Fruit fly (Drosophila melanogaster) whole organism, wandering third instar larva: ENCODE results near the gene Cad96Ca.

Experiments used
- Abd-B ChIP-seq: fragments of >200 bp; optimal IDR thresholded peaks from 2 replicates; lab custom pipeline; 2017; ENCODE audit warnings: missing biosample characterization, missing genetic modification characterization
- CG32264 ChIP-seq: fragments of 200-800 bp; sonication (Bioruptor generic); optimal IDR thresholded peaks from 2 replicates; lab custom pipeline; 2016; ENCODE audit warnings: missing biosample characterization, missing genetic modification characterization
- CG9705 ChIP-seq: fragments of 200-800 bp; sonication (Bioruptor generic); optimal IDR thresholded peaks from 2 replicates; lab custom pipeline; 2018; ENCODE audit warnings: missing biosample characterization, mild to moderate bottlenecking, missing genetic modification characterization
- CrebA ChIP-seq: fragments of 200-800 bp; sonication (Bioruptor generic); optimal IDR thresholded peaks from 2 replicates; lab custom pipeline; 2016; ENCODE audit warnings: missing biosample characterization, mild to moderate bottlenecking, missing genetic modification characterization, borderline replicate concordance
- Dfd ChIP-seq: fragments of >200 bp; optimal IDR thresholded peaks from 2 replicates; lab custom pipeline; 2017; ENCODE audit warnings: missing biosample characterization, missing genetic modification characterization
- Dif ChIP-seq: fragments of 200-275, 200-300 bp; sonication (Bioruptor generic); optimal IDR thresholded peaks from 2 replicates; lab custom pipeline; 2018; ENCODE audit warnings: missing biosample characterization, missing genetic modification characterization; ENCODE audit not compliant: partially characterized antibody
- GATAd ChIP-seq: sonication (Bioruptor generic); optimal IDR thresholded peaks from 2 replicates; lab custom pipeline; 2016; ENCODE audit warnings: missing biosample characterization, missing genetic modification characterization
- HLH106 ChIP-seq: fragments of 200-800 bp; optimal IDR thresholded peaks from 3 replicates; lab custom pipeline; 2019; ENCODE audit warnings: missing biosample characterization, mild to moderate bottlenecking, missing genetic modification characterization, moderate library complexity
- Hr78 ChIP-seq: fragments of >200 bp; optimal IDR thresholded peaks from 2 replicates; lab custom pipeline; 2017; ENCODE audit warnings: missing biosample characterization, missing genetic modification characterization
- Hr83 ChIP-seq: fragments of 200-300 bp; sonication (Bioruptor generic); optimal IDR thresholded peaks from 2 replicates; lab custom pipeline; 2016; ENCODE audit warnings: missing biosample characterization, mild to moderate bottlenecking, missing genetic modification characterization, moderate library complexity; ENCODE audit not compliant: poor library complexity, severe bottlenecking
- Mio ChIP-seq: sonication (Bioruptor generic); optimal IDR thresholded peaks from 2 replicates; lab custom pipeline; 2016; ENCODE audit warnings: missing biosample characterization, missing genetic modification characterization
- Myc ChIP-seq: fragments of >200 bp; optimal IDR thresholded peaks from 2 replicates; lab custom pipeline; 2017
- N ChIP-seq: fragments of >200 bp; optimal IDR thresholded peaks from 2 replicates; lab custom pipeline; 2018; ENCODE audit warnings: missing biosample characterization, missing external identifiers, missing genetic modification characterization
- OdsH ChIP-seq: fragments of 200-800 bp; sonication (Bioruptor generic); optimal IDR thresholded peaks from 2 replicates; lab custom pipeline; 2016; ENCODE audit warnings: missing biosample characterization, mild to moderate bottlenecking, missing genetic modification characterization
- Rel ChIP-seq, 2 experiments: fragments of 200-800 bp; sonication (Bioruptor generic) in 1 of 2; optimal IDR thresholded peaks; 2 replicates in 1 of 2; 3 replicates in 1 of 2; lab custom pipeline; 2016 to 2019; ENCODE audit warnings: mild to moderate bottlenecking in 2 of 2, missing biosample characterization in 2 of 2, missing genetic modification characterization in 2 of 2, moderate library complexity in 1 of 2
- Sp1 ChIP-seq: fragments of 200-800 bp; sonication (Bioruptor generic); optimal IDR thresholded peaks from 3 replicates; lab custom pipeline; 2019; ENCODE audit warnings: missing biosample characterization, mild to moderate bottlenecking, missing genetic modification characterization, moderate library complexity
- Vsx2 ChIP-seq: fragments of 200-300, 225-300 bp; sonication (Bioruptor generic); optimal IDR thresholded peaks from 2 replicates; lab custom pipeline; 2018; ENCODE audit warnings: missing biosample characterization, missing genetic modification characterization; ENCODE audit not compliant: partially characterized antibody
- br ChIP-seq: fragments of 200-800 bp; sonication (Bioruptor generic); optimal IDR thresholded peaks from 2 replicates; lab custom pipeline; 2016; ENCODE audit warnings: missing biosample characterization, missing genetic modification characterization
- brk ChIP-seq: fragments of 200-800 bp; sonication (Bioruptor generic); optimal IDR thresholded peaks from 2 replicates; lab custom pipeline; 2016; ENCODE audit warnings: missing biosample characterization, mild to moderate bottlenecking, missing genetic modification characterization
- dl ChIP-seq, 2 experiments: fragments of 175-275, 200-275 bp in 1 of 2; fragments of 200-275 bp in 1 of 2; sonication (Bioruptor generic); optimal IDR thresholded peaks; lab custom pipeline; 2018; ENCODE audit warnings: mild to moderate bottlenecking in 2 of 2, missing biosample characterization in 2 of 2, missing genetic modification characterization in 2 of 2, moderate library complexity in 2 of 2; ENCODE audit not compliant: partially characterized antibody in 2 of 2, insufficient read depth in 1 of 2
- dmrt93B ChIP-seq: fragments of 200-800 bp; sonication (Bioruptor generic); optimal IDR thresholded peaks from 2 replicates; lab custom pipeline; 2018; ENCODE audit warnings: missing biosample characterization, mild to moderate bottlenecking, missing genetic modification characterization
- dsf ChIP-seq: sonication (Bioruptor generic); optimal IDR thresholded peaks from 2 replicates; lab custom pipeline; 2016; ENCODE audit warnings: missing biosample characterization, missing genetic modification characterization, borderline replicate concordance
- ey ChIP-seq: fragments of 200-800 bp; sonication (Bioruptor generic); optimal IDR thresholded peaks from 2 replicates; lab custom pipeline; 2016; ENCODE audit warnings: missing biosample characterization, missing genetic modification characterization
- foxo ChIP-seq, 2 experiments: fragments of 200-800 bp; sonication (Bioruptor generic); optimal IDR thresholded peaks; 2 replicates in 1 of 2; 3 replicates in 1 of 2; lab custom pipeline; 2016 to 2017; ENCODE audit warnings: missing biosample characterization in 2 of 2, missing genetic modification characterization in 2 of 2
- fru ChIP-seq: fragments of 200-800 bp; sonication (Bioruptor generic); optimal IDR thresholded peaks from 3 replicates; lab custom pipeline; 2016; ENCODE audit warnings: missing biosample characterization, mild to moderate bottlenecking, missing genetic modification characterization
- h ChIP-seq: fragments of 200-800 bp; sonication (Bioruptor generic); optimal IDR thresholded peaks from 3 replicates; lab custom pipeline; 2016; ENCODE audit warnings: missing biosample characterization, mild to moderate bottlenecking, missing genetic modification characterization
- jim ChIP-seq: fragments of 175-275, 200-325 bp; sonication (Bioruptor generic); optimal IDR thresholded peaks from 2 replicates; lab custom pipeline; 2016; ENCODE audit warnings: missing biosample characterization, mild to moderate bottlenecking, missing genetic modification characterization
- lola ChIP-seq: fragments of >200 bp; optimal IDR thresholded peaks from 2 replicates; lab custom pipeline; 2017; ENCODE audit warnings: missing biosample characterization, missing genetic modification characterization
- pan ChIP-seq: fragments of >200 bp; optimal IDR thresholded peaks from 2 replicates; lab custom pipeline; 2017
- psq ChIP-seq: fragments of 200-800 bp; sonication (Bioruptor generic); optimal IDR thresholded peaks from 3 replicates; lab custom pipeline; 2017; ENCODE audit warnings: missing biosample characterization, mild to moderate bottlenecking, missing genetic modification characterization, moderate library complexity
- rgr ChIP-seq: fragments of 200-800 bp; sonication (Bioruptor generic); optimal IDR thresholded peaks from 3 replicates; lab custom pipeline; 2016; ENCODE audit warnings: missing biosample characterization, mild to moderate bottlenecking, missing genetic modification characterization
- sage ChIP-seq: fragments of 200-800 bp; sonication (Bioruptor generic); optimal IDR thresholded peaks from 2 replicates; lab custom pipeline; 2016; ENCODE audit warnings: missing biosample characterization, mild to moderate bottlenecking, missing genetic modification characterization
- sv ChIP-seq: fragments of 200-800 bp; sonication (Bioruptor generic); optimal IDR thresholded peaks from 3 replicates; lab custom pipeline; 2016; ENCODE audit warnings: missing biosample characterization, missing genetic modification characterization
- tai ChIP-seq: sonication (Bioruptor generic); optimal IDR thresholded peaks from 2 replicates; lab custom pipeline; 2016; ENCODE audit warnings: missing biosample characterization, missing genetic modification characterization
- usp ChIP-seq: fragments of >200 bp; optimal IDR thresholded peaks from 2 replicates; lab custom pipeline; 2017; ENCODE audit warnings: missing biosample characterization, missing genetic modification characterization
- woc ChIP-seq: sonication (Bioruptor generic); optimal IDR thresholded peaks from 2 replicates; lab custom pipeline; 2016; ENCODE audit warnings: missing biosample characterization, mild to moderate bottlenecking, missing genetic modification characterization

The Cad96Ca gene

DNA sequence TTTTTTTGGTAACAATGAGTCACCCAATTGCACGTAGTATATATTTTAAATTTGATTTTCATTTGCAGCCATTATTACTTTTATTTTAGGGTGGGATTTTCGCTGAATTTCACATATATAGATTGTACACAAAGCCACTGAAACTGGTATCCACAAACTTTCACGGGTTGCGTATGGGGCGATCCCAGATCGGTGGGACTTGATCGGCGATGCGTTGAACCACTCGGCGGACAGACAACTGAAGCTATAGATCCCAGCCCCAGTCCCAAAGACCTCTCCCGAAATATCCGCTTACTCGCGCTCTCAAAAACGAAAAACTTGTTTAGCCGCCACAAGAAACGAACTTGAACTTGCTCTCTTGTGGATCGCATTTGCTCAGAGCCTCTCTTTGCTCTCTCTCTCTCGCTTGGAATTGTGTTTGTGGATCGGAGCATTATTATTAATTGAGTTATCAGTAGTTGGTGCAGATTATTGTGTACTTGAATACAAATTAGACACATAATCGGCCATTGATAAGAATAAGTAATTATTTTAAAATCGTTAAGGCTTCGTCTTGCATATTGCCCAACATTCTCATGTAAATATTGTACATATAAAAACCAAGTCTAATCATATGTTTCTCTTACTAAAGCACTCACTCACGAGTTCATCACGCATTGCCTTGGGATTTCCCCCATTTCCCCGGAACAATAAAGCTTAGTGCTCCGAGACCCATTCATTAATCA is at the start of gene Cad96Ca:
Cad96Ca (minus strand) TSS at position 242 of the 725 bp plus-strand sequence.
- no peak for TF ChIP-seq h (GFP tag; lab: Kevin White, UChicago)
- no peak for TF ChIP-seq psq (GFP tag; lab: Kevin White, UChicago)
- peak; percentile 21 for TF ChIP-seq Hr83 (GFP tag; lab: Kevin White, UChicago)
- TF ChIP-seq Dif (GFP tag; lab: Kevin White, UChicago): peak; percentile 89
- TF ChIP-seq Vsx2 (GFP tag; lab: Kevin White, UChicago): peak; percentile 85
- TF ChIP-seq foxo (GFP tag; optimal IDR thresholded peaks at IDR 0.05; lab: Kevin White, UChicago): no peak
- TF ChIP-seq Abd-B: no peak
- TF ChIP-seq CG9705: no peak
- TF ChIP-seq tai (GFP tag; lab: Kevin White, UChicago): no peak
- peak; percentile 47 to 78 for TF ChIP-seq dl (GFP tag; optimal IDR thresholded peaks at IDR 0.05; lab: Kevin White, UChicago; ENCODE audit: insufficient read depth in 1 of 2, partially characterized antibody in 2 of 2)
- TF ChIP-seq HLH106 (tag; lab: Kevin White, UChicago): no peak
- TF ChIP-seq CG32264 (GFP tag; lab: Kevin White, UChicago): no peak
- TF ChIP-seq Rel (GFP tag; optimal IDR thresholded peaks at IDR 0.05; lab: Kevin White, UChicago): no peak
- TF ChIP-seq Rel (tag; optimal IDR thresholded peaks at IDR 0.05; lab: Kevin White, UChicago): peak; percentile 71
- no peak for TF ChIP-seq jim
- TF ChIP-seq usp: no peak
- no peak for TF ChIP-seq Mio (GFP tag; lab: Kevin White, UChicago)
- no peak for TF ChIP-seq dsf (GFP tag; lab: Kevin White, UChicago)
- TF ChIP-seq, all 38 proteins: peak for 5

DNA sequence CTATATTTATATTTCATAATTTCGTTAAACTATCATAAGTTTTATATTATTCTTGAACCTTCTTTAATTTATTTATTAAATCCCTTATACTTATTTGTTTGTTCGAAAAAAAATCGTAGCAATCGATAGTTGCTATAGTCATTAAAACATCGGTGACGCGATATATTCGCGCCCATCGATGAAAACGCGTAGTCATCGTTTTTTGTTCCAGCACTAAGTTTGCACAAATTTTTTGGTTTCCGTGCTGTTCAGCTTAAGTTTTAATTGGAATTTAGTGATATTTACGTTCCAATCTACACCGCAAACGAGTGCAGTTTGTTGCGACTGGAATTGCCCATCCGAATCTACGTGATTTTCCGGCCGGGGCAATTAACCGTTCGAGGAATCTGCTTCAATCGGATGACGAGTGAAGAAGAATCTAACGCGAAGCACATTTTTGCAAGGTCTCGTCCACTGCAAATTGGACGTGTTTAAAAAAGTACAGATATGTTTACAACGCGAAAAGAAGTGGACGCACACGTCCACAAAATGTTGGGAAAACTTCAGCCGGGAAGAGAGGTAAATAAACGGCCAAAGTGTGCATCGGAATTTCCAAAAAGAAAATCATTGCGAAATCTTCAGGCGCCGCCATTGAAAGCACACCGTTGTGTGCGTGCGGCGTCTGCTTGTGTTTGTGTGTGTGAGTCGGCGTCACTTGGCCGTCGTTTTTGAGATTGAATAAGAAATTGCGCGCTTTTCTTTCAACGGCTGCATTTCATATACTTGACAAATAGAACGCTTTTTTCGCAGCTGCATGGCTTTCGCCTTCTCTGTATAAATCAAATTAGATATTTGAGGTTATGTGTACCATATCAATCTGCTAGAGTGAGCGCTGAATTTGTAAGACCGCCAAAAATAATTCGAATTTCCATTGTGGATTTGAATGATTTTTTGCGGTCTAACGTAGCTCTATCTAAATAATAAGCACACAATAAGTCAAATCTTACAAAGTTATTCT is 41.4 kb upstream of the Cad96Ca start, which contains the start of gene Nup358:
Nup358 (plus strand) TSS at position 204 of the 997 bp plus-strand sequence.
- TF ChIP-seq dmrt93B (no peak), Sp1 (GFP tag; lab: Kevin White, UChicago) (peak; percentile 5), CrebA (GFP tag; lab: Kevin White, UChicago) (no peak), jim (no peak), Rel (GFP tag; optimal IDR thresholded peaks at IDR 0.05; lab: Kevin White, UChicago) (no peak), Rel (tag; optimal IDR thresholded peaks at IDR 0.05; lab: Kevin White, UChicago) (peak; percentile 18)

DNA sequence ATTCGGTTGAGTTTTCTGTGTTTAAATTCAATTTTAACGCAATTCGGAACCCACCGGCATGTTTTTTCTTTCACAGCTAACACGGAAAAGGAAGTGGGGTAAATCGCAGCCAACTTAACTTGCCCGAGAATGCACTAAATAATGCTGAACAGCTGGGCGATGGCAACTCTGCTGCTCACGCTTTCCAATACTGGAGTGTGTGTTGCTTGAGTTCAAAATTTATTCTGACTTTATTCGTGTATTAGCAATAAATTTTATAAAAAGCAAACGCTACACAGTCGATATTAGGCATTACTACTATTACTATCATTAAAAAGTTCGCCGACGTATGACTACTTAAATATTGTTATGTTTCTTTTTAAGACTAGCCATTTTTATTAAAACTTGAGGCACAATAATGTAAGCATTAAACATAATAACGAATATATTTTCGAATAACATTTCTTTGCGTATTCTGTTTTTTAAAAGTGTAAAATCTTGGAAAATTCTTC is 39.3 kb upstream of the Cad96Ca start, which contains the start of the genes RpS27 and Nup37:
RpS27 (minus strand) TSS at position 136 of the 491 bp plus-strand sequence.
Nup37 (plus strand) TSS at position 280 of the 491 bp plus-strand sequence.
- peak; percentile 96 for TF ChIP-seq fru (GFP tag; lab: Kevin White, UChicago)
- no peak for TF ChIP-seq lola (GFP tag; lab: Kevin White, UChicago)
- TF ChIP-seq CG32264 (GFP tag; lab: Kevin White, UChicago): peak; percentile 91
- no peak for TF ChIP-seq dl (GFP tag; optimal IDR thresholded peaks at IDR 0.05; lab: Kevin White, UChicago; ENCODE audit: insufficient read depth in 1 of 2, partially characterized antibody in 2 of 2)
- TF ChIP-seq CG9705: peak; percentile 99
- no peak for TF ChIP-seq Dfd (GFP tag; lab: Kevin White, UChicago)
- peak; percentile 53 for TF ChIP-seq Rel (GFP tag; optimal IDR thresholded peaks at IDR 0.05; lab: Kevin White, UChicago)
- TF ChIP-seq Rel (tag; optimal IDR thresholded peaks at IDR 0.05; lab: Kevin White, UChicago): peak; percentile 83
- no peak for TF ChIP-seq pan (lab: Kevin White, UChicago)
- TF ChIP-seq tai (GFP tag; lab: Kevin White, UChicago): no peak
- peak; percentile 90 for TF ChIP-seq ey
- TF ChIP-seq Myc (lab: Kevin White, UChicago): peak; percentile 25
- TF ChIP-seq rgr: peak; percentile 99
- TF ChIP-seq Sp1 (GFP tag; lab: Kevin White, UChicago): peak; percentile 97
- peak; percentile 95 for TF ChIP-seq OdsH (GFP tag; lab: Kevin White, UChicago)
- TF ChIP-seq CrebA (GFP tag; lab: Kevin White, UChicago): no peak
- TF ChIP-seq dmrt93B: peak; percentile 99
- peak; percentile 7 for TF ChIP-seq jim
- no peak for TF ChIP-seq Hr78 (GFP tag; lab: Kevin White, UChicago)
- no peak for TF ChIP-seq Dif (GFP tag; lab: Kevin White, UChicago)
- TF ChIP-seq sv (GFP tag; lab: Kevin White, UChicago): peak; percentile 96
- peak; percentile 89 for TF ChIP-seq psq (GFP tag; lab: Kevin White, UChicago)
- TF ChIP-seq br (GFP tag; lab: Kevin White, UChicago): peak; percentile 98
- TF ChIP-seq Mio (GFP tag; lab: Kevin White, UChicago): peak; percentile 92
- no peak for TF ChIP-seq Abd-B
- TF ChIP-seq usp: no peak
- peak; percentile 81 to 97 for TF ChIP-seq foxo (GFP tag; optimal IDR thresholded peaks at IDR 0.05; lab: Kevin White, UChicago)
- peak; percentile 96 for TF ChIP-seq h (GFP tag; lab: Kevin White, UChicago)
- TF ChIP-seq dsf (GFP tag; lab: Kevin White, UChicago): peak; percentile 79
- peak; percentile 96 for TF ChIP-seq HLH106 (tag; lab: Kevin White, UChicago)
- no peak for TF ChIP-seq Vsx2 (GFP tag; lab: Kevin White, UChicago)
- no peak for TF ChIP-seq brk (GFP tag; lab: Kevin White, UChicago)
- no peak for TF ChIP-seq N (GFP tag; lab: Kevin White, UChicago)
- TF ChIP-seq woc (GFP tag; lab: Kevin White, UChicago): peak; percentile 77
- peak; percentile 66 for TF ChIP-seq sage
- peak; percentile 89 for TF ChIP-seq GATAd (GFP tag; lab: Kevin White, UChicago)
- peak; percentile 99 for TF ChIP-seq Hr83 (GFP tag; lab: Kevin White, UChicago)
